Worm (Caenorhabditis elegans): Measurements from ENCODE around the gene puf-5.

puf-5 gene

DNA sequence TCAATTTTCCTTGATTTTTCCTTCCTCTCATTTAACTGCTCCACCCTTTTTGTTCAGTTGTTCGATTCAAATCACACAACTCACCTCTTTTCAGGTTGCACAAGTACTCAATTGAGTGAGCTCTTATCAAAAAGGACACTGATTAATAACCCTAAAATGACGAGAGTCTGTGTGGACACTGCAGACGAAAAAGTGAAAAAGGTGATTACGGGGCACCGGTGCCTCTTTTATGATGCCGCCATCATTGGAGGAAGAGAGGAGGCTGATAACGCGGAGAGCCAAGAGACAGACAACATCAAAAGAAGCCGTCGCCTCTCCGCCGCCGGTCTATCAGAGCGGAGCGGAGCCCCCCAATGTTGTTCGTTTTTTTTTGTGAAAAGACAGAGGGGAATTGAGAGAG, 49.8 kb downstream of the puf-5 start, which contains the start of gene sptf-2:
Gene sptf-2 (plus strand): TSS at position 297 of the 400 bp plus-strand sequence.
- peak; percentile 5 for TF ChIP-seq F13H6.1 (tag; optimal IDR thresholded peaks at IDR 0.05)
- TF ChIP-seq gmeb-1 (tag; optimal IDR thresholded peaks at IDR 0.05), result peak; percentile 9
- TF ChIP-seq aly-2 (tag; optimal IDR thresholded peaks at IDR 0.05), result no peak
- peak; percentile 29 for TF ChIP-seq crh-2 (tag; optimal IDR thresholded peaks at IDR 0.05)
- TF ChIP-seq sma-9 (GFP tag; optimal IDR thresholded peaks at IDR 0.05), result peak; percentile 1
- no peak for TF ChIP-seq sma-9 (tag; optimal IDR thresholded peaks at IDR 0.05)
- peak; percentile 97 for TF ChIP-seq fos-1 (tag; optimal IDR thresholded peaks at IDR 0.05)
- TF ChIP-seq sma-3 (GFP tag; optimal IDR thresholded peaks at IDR 0.05), result no peak

DNA sequence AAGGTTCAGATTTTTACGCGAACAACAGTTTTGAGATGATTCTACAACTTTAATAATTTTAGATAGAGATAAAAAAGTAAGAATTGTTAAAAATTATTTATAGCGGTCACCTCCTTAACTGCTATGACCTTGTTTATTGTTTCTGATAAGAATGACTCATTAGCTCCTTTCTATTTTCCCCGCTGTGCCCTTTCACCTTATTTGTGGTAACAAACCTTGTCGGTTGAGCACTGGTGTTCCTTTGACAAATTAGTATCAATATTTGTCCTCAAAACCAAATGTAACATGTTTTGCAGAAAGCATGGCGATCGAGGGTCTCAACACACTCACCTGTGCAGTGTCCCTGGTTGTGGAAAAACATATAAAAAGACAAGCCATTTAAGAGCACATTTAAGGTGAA, 51.3 kb downstream of the puf-5 start:
- no peak for TF ChIP-seq ama-1 (optimal IDR thresholded peaks at IDR 0.05)
- no peak for TF ChIP-seq peb-1 (tag; optimal IDR thresholded peaks at IDR 0.05)
- no peak for TF ChIP-seq fos-1 (tag; optimal IDR thresholded peaks at IDR 0.05)
- TF ChIP-seq unc-62 (GFP tag; optimal IDR thresholded peaks at IDR 0.05), result no peak
- no peak for TF ChIP-seq gmeb-1 (tag; optimal IDR thresholded peaks at IDR 0.05)
- no peak for TF ChIP-seq nhr-77 (tag; optimal IDR thresholded peaks at IDR 0.05)
- TF ChIP-seq nhr-237 (tag; optimal IDR thresholded peaks at IDR 0.05), result no peak
- no peak for TF ChIP-seq snpc-4 (tag; optimal IDR thresholded peaks at IDR 0.05)
- no peak for TF ChIP-seq sma-3 (GFP tag; optimal IDR thresholded peaks at IDR 0.05)
- TF ChIP-seq mdl-1 (tag; optimal IDR thresholded peaks at IDR 0.05), result no peak
- TF ChIP-seq nhr-21 (tag; optimal IDR thresholded peaks at IDR 0.05), result no peak
- TF ChIP-seq R02D3.7 (tag; optimal IDR thresholded peaks at IDR 0.05), result no peak
- no peak for TF ChIP-seq lin-39 (tag; optimal IDR thresholded peaks at IDR 0.05)
- TF ChIP-seq ceh-16 (tag; optimal IDR thresholded peaks at IDR 0.05), result no peak
- no peak for TF ChIP-seq alr-1 (tag; optimal IDR thresholded peaks at IDR 0.05)
- no peak for TF ChIP-seq lsy-2 (tag; optimal IDR thresholded peaks at IDR 0.05)
- no peak for TF ChIP-seq nhr-129 (tag; optimal IDR thresholded peaks at IDR 0.05)
- no peak for TF ChIP-seq ztf-1 (GFP tag; conservative IDR thresholded peaks at IDR 0.05)
